Worm (Caenorhabditis elegans) whole organism, L4 larva: Measurements from ENCODE around the gene T05H4.4.

Experiments used
- dmd-9 ChIP-seq: fragments of 200-800 bp; sonication (Bioruptor generic); IDR thresholded peaks from 2 replicates; pipeline ENCODE4 v1.3.6; 2022; ENCODE audit warnings: missing genetic modification reagents, missing genetic modification characterization, missing compliant biosample characterization
- fkh-10 ChIP-seq: fragments of 150-350 bp; optimal IDR thresholded peaks from 2 replicates; lab custom pipeline; 2014; ENCODE audit warnings: missing biosample characterization, missing genetic modification reagents, missing genetic modification characterization
- madf-5 ChIP-seq, 2 experiments: fragments of 200-800 bp; sonication (Bioruptor generic); IDR thresholded peaks; 2 replicates each; pipeline ENCODE4 v1.3.6; 2022; ENCODE audit warnings: missing compliant biosample characterization in 2 of 2, missing genetic modification characterization in 2 of 2
- nhr-11 ChIP-seq: fragments of 150-350 bp; optimal IDR thresholded peaks from 2 replicates; lab custom pipeline; 2014; ENCODE audit warnings: missing biosample characterization, missing genetic modification characterization
- pqm-1 ChIP-seq: sonication (generic microtip); optimal IDR thresholded peaks from 2 replicates; lab custom pipeline; 2017; ENCODE audit warnings: missing biosample characterization, missing genetic modification characterization
- sdz-12 ChIP-seq: fragments of 200-800 bp; sonication (Bioruptor generic); optimal IDR thresholded peaks from 2 replicates; lab custom pipeline; 2018; ENCODE audit warnings: mild to moderate bottlenecking, missing genetic modification characterization, missing compliant biosample characterization
- snpc-4 ChIP-seq: fragments of 150-350 bp; optimal IDR thresholded peaks from 2 replicates; lab custom pipeline; 2014; ENCODE audit warnings: missing biosample characterization, missing genetic modification characterization
- unc-62 ChIP-seq, 3 experiments: fragments of 150-350 bp in 1 of 3; sonication (generic microtip); optimal IDR thresholded peaks in 2 of 3; peaks in 1 of 3; 1 replicate in 1 of 3; 2 replicates in 2 of 3; lab custom pipeline; 2014 to 2017; ENCODE audit warnings: missing biosample characterization in 3 of 3, missing genetic modification characterization in 3 of 3, missing genetic modification reagents in 3 of 3, missing genotype in 1 of 3

- TF ChIP-seq pqm-1, result no peak
- no peak for TF ChIP-seq snpc-4 (tag; lab: Kevin White, UChicago)
- no peak for TF ChIP-seq sdz-12 (GFP tag; lab: Kevin White, UChicago)
- no peak for TF ChIP-seq dmd-9 (GFP tag; lab: Robert Waterston, UW)
- TF ChIP-seq madf-5 (GFP tag; IDR thresholded peaks at IDR 0.05; lab: Robert Waterston, UW), result no peak
- no peak for TF ChIP-seq fkh-10 (GFP tag; lab: Kevin White, UChicago)
- TF ChIP-seq nhr-11, result no peak
- TF ChIP-seq unc-62 (GFP tag; optimal IDR thresholded peaks at IDR 0.05 in 1 of 2; lab: Kevin White, UChicago), result peak in 1 of 2 experiments; percentile 45
- no peak for TF ChIP-seq unc-62 (tag; optimal IDR thresholded peaks at IDR 0.05; lab: Kevin White, UChicago)
Observed at ce11 chrV:6464765-6465164, 26.1 kb downstream of the T05H4.4 start, which contains the start of gene unc-83.
